Fruit fly (Drosophila melanogaster) ovary, adult (tissue): ENCODE data around the gene Vml.
A peak's percentile ranks its signal among the peaks of the same experiment; 100 is the strongest.

Experiments
- CG17801 ChIP-seq: fragments of 200-800 bp; optimal IDR thresholded peaks from 2 replicates; lab custom pipeline; 2019; ENCODE audit warnings: missing biosample characterization, mild to moderate bottlenecking, missing genetic modification characterization, moderate library complexity; ENCODE audit not compliant: partially characterized antibody

The Vml gene

DNA sequence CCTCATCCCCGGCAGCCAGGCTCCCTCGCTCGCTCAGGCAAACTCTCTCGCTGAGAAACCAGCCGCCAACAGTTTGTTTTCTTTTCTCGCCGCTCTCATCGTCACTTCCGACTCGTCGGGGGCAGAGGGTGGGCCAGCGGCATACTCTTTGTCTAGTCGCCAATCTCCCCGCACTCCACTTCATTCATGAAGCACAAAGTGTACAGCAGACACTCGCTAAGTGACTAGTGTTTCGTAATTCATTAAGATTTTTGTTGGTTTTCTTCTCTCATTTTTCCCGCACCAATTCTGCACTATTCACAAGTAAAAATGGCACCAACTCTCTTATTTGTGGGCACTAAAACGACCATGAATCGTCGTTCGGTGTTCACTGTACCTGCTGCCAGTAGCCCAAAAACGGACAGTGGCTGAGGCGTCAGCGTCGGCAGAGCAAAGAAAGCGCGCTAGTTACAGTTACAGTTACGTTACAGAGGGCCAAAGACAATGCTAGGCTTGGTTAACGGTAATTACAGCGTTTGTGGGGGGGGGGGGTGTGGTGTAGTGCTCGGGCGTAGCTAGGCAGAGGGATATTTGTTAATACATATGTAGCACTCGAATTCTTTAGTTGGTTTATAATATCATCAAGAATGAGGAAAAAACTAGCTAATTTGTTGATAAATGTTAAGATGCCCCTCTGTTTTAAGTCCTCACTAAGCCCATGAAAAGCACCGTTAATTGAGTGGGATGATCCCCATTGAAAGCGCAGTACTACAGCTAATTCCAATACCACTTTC is 22.0 kb downstream of the Vml start:
- peak; percentile 98 for TF ChIP-seq CG17801 (GFP tag; lab: Kevin White, UChicago)

DNA sequence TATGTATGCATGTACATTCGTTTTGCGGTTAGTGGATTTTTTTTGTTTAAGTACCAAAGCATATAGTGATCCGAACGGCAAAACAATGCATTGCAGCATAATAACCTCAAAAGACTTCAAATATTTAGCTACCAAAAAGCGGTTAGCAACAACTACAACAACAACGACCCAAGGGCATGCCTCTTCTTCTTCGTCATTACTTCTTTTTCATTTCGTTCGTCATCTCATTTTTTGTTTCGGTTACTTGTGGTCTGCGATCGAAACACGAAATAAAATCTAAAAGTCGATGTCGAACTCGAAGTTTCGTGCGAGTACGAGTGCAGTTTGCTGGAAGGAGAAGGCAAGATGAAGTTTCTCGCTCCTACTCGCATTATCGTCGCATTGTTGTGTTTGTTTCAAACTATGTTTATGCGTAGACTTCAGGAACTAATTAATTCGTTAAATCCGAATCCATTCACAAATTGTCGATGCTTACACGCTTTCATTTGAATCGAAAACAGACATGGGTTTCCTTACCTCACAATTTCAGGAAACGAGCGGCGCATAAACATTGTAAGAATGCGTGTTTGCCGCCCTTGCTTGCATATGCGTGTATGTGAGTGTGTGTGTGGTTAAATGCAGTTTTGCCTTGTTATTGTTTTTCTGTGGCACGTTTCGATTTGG is 23.2 kb downstream of the Vml start:
- peak; percentile 84 for TF ChIP-seq CG17801 (GFP tag; lab: Kevin White, UChicago)

DNA sequence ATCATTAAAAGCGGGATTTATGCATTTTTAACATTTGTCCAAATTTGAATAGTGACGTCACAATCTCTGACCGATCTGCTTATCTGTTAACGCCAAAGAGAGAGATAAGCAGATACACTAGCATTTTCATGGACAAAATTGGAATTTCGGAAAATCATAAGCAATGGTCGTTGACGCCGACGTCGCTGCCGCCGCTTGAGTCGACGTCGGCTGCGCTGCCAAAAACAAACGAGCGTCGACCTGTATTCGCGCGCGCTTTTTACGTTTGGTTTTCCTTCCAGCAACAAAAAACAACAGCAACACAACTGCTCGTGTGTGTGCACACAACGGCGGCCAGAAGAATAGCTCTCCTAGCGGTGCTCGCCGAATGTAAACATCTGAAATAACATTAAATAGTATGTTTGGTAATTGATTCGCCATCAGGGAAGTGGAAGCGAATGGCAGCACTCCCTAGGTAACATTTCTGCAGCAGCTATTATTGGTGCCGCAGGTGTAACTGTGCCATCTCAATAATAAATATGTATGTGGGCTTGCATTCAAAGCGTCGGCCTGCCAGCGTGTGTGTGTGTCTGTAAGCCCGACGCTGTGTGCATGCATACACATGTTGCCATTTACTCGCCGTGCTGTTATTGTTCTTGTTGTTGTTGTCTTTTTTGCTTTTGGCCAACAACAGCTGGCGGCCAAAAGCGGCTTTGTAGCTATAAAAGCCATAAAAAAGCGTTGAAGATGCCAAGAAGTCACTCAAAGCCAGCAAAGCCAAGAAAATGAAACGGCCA is 24.9 kb downstream of the Vml start:
- TF ChIP-seq CG17801 (GFP tag; lab: Kevin White, UChicago), result peak; percentile 96

DNA sequence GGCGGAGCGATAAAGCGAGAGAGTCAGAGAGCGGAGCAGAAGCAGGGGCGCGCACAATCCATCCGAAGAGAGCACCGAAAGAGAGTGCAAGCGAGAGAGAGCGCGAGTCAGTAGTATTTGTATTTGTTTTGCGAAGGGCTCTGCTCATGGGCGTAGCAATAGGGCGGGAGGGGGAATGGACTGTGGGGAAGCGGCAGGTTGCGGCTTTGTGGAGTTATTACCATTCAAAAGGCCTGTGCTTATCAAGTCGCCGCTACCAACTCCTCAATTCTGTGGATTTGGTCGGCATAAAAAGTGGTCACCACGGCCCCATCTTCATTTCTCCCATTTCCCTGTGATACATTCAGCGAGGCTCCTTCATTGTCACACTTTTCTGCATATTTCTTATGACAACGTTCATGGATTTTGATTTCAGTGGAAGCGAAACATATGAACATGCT is 25.5 kb downstream of the Vml start:
- TF ChIP-seq CG17801 (GFP tag; lab: Kevin White, UChicago), result peak; percentile 76

DNA sequence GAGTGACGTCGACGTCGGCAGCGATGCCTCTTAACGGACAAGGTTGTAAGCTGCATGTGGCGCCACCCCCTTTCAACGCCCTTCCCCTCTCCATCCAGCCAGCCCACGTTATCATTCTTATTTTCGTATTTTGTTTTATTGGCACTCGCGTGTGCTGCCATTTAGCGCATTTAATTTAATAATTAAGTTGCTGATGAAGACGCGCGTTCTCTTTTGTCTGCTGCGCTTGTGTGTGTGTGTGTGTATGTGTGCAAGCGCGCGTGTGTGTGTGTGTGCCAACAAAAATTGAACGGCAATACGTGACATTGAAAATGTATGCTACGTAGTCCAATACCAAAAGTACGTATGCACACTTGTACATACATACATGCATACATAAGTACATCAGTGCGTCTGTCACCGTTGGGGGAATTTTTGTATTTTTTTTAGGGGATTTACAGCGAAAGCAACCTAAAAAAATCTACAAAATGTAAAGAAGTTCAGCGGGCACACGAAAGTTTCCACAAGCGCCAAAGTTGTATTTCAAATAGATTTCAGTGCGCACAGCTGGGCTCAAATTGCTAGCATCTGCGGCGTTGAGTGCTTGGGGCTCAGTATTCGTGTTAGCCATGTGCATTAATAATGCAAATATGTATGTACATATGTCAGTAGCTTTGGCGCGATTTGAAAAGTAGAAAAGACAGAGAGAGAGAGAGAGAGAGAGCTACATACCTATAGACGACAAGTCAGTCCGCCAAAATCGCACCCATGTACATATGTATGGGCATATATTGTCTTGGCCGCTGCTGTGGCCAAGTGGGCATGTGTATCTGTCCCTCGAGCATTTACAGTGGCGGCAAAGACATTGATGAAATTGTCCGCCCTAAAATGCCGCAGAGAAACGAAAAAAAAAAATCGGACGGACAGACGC is 26.2 kb downstream of the Vml start:
- peak; percentile 65 for TF ChIP-seq CG17801 (GFP tag; lab: Kevin White, UChicago)

DNA sequence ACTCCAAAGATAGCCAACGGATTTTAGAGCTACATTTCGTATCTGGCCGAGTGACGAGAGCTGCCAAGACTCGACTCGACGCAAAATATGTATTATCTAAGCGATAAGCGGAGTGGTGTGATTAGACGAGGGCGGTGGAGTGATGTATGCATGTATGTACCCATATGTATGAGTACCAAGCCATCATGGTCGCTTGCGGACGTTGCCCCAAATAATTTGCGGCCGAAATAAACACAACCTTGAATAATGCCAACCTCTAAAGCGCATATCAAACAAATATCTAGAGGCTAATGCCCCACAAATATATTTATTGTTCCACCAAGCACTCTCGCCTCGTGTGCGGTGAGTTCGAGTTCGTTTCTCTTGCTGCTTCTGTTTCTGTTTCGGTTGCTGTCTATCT is 27.3 kb downstream of the Vml start:
- no peak for TF ChIP-seq CG17801 (GFP tag; lab: Kevin White, UChicago)

DNA sequence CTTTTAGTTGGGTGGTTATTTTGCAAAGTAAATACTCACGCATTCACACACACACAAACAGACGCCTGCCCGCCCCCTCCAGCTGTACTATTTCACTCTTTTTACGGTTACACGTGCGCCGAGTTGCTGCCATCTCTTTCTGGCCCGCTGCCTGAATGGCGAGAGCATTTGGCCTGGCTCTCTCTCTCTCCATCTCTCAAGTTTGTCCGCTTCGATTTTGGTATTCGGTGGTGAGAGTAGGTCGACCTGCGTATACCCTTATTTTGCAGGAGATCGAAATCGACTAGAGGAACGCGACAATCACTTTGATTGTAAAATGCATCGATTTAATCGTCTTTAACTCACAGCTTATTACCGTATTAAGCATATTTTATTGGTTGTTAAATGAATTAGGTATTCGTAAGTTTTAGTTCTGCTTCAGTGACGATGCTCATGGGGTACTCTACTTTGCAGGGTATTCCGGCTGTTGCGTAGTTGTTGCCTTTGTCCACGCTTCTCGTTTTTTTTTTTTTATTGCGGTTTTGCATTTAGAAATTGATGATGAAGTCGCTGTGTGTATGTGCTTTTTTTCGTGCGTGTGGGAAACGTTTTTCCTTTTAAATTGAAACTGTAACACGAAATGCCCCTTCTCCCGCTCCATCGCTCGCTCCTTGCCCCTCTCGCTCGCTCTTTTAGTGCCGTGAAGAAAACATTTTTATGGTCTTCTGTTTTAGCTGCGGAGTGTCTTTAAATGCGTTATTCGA is 28.3 kb downstream of the Vml start:
- TF ChIP-seq CG17801 (GFP tag; lab: Kevin White, UChicago), result peak; percentile 94

DNA sequence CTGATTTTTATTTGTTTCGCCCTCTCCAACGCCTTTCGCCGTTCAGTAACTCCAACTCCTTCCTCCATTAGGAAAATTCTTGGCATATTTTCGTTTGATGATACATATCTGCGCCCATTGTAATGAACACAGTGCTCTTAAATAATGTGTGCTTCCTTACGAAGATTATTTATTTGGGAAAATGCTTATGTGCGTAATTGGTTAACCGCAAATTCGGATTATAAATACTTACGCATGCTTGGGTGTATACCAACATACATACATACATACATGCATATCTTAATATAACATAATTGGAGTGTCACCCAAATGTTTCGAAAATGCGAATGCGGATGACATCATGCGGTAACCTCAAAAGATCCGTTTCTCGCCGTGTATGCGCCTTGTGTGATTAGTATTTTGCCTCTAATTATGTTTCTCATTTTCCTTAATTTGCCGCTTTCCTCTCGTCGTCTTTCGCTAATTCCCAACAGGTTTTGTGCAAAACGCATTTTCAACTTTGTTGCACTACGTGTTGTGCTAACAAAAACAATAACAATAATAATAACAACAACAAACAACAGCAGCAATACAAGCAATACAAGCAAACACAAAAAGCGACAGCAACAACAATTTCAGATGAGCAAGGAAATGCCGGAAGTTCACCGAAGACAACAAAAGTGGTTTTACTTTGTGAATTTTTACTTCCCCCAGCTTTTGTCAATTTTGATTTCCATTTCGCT is 29.1 kb downstream of the Vml start:
- TF ChIP-seq CG17801 (GFP tag; lab: Kevin White, UChicago), result no peak

DNA sequence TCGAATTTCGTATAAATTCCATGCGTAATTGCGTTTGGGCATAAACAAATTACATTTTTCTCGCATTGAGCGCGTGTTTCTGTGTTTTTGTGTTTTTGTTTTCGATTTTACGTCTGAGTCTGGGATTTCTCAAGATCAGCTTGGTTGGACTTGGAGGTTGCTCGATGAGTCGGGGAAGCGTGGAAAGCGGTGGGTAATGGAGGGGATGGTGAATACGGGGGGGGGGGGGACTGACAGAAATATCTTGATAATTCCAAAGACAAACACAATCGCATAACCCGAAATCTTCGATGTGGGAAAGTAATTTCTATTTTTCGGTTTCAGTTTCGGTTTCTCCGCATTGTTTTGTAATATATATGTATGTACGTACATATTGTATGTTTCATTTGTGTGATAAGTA is 29.7 kb downstream of the Vml start:
- no peak for TF ChIP-seq CG17801 (GFP tag; lab: Kevin White, UChicago)

DNA sequence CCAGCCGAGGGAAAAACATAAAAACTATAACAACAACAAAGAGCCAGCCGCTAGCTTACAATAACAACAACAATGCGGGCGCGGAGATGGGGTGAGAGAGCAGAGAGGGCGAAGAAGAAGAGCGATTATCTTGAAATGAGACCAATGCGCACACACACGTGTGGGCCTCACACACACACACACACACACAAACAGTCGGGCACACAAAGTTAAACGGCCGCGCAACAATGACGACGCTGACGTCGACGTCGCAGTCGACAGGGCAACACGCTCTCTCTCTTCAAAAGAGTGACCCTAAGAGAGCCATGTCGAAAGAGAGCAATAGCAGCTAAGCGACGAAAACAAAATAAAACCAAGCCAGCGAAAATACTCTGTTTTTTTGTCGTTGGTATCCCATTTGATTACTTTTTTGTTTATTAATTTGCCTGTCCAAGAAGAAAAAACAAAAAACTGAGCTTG is 30.2 kb downstream of the Vml start:
- TF ChIP-seq CG17801 (GFP tag; lab: Kevin White, UChicago), result peak; percentile 69

DNA sequence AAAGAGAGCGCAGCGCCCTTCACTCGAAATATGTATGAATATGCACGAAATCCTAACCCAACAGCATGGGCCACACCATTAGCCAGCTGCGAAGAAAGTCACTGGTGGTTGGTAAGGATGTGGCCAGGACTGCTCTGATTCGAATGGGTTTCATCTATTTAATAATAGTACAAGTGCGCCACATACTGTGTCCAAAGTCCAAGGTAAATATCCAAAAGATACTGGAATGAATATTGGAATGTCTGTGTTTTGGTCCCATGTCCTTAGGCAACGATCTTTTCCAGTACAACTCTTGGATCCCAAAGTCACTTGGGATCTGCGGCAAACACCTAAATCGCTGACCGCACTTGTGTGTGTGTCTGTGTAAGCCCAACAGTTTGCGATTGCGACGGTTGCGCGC is 30.7 kb downstream of the Vml start:
- TF ChIP-seq CG17801 (GFP tag; lab: Kevin White, UChicago), result no peak

DNA sequence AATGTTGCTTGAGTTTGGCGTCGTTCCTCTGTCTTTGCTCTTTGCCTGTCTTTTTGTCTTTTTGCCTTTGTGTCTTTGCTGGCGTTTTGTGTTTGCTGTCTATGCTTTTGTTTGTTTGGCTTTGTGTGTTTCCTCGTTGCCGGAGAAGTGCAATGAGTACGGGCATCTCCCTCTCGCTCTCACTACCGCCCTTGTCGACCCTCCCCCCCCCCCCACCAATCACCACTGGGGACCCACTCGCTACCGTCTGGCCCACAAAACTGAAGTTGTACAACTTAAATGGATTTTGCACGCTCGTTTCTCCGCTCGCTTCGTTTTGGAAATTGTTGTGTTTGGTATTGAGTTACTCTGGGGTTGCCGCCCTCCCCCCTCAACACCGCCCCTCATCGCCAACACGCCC is 31.1 kb downstream of the Vml start:
- TF ChIP-seq CG17801 (GFP tag; lab: Kevin White, UChicago), result no peak

DNA sequence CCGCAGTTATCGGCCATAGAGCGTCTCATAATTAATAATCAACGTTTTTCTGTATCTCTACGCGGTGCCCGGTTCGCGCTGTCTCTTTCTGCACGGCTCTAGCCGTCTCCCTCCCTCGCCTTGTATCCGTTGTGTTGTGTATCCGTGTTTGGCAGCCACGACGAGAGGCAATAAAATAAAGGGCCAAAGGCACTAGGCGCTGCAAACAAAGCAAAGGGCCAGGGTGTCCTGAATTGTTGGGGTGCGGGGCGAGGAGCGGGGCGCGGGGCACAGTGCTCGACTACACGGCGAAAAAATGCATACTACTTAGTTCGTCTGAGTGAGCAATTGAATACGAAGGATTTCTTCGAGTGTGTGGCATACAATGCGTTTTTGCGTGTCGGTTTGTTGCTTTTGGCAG is 31.9 kb downstream of the Vml start:
- no peak for TF ChIP-seq CG17801 (GFP tag; lab: Kevin White, UChicago)
